Fruit fly (Drosophila melanogaster): ENCODE data around the gene CG12994.

Gene CG12994

dm6 chrX:17491184-17491583, 47.4 kb upstream of the CG12994 start (continued):
- TF ChIP-seq CG9609 (GFP tag; optimal IDR thresholded peaks at IDR 0.05) (no peak), Sox102F (GFP tag; optimal IDR thresholded peaks at IDR 0.05) (peak; percentile 72), HmgD (GFP tag; optimal IDR thresholded peaks at IDR 0.05) (no peak), disco-r (GFP tag; optimal IDR thresholded peaks at IDR 0.05) (no peak), en (GFP tag; optimal IDR thresholded peaks at IDR 0.05) (peak; percentile 10), Deaf1 (tag; optimal IDR thresholded peaks at IDR 0.05) (no peak), CG6683 (GFP tag; optimal IDR thresholded peaks at IDR 0.05) (no peak), CG1233 (GFP tag; optimal IDR thresholded peaks at IDR 0.05) (peak; percentile 29), CG10366 (GFP tag; IDR thresholded peaks at IDR 0.05) (peak; percentile 53), prd (optimal IDR thresholded peaks at IDR 0.05) (no peak), prd (GFP tag; IDR thresholded peaks at IDR 0.05) (peak; percentile 85), ap (GFP tag; IDR thresholded peaks at IDR 0.05) (peak; percentile 46), D19A (tag; optimal IDR thresholded peaks at IDR 0.05) (peak; percentile 46), inv (GFP tag; IDR thresholded peaks at IDR 0.05; ENCODE audit: partially characterized antibody) (no peak), ems (GFP tag; optimal IDR thresholded peaks at IDR 0.05) (peak; percentile 39), Abd-B (GFP tag; optimal IDR thresholded peaks at IDR 0.05) (peak; percentile 31), slou (GFP tag; optimal IDR thresholded peaks at IDR 0.05) (no peak), CG11398 (GFP tag; optimal IDR thresholded peaks at IDR 0.05) (no peak), CG1603 (tag; optimal IDR thresholded peaks at IDR 0.05) (peak; percentile 59), Med (GFP tag) (peak; percentile 87), Fer1 (GFP tag; optimal IDR thresholded peaks at IDR 0.05) (peak; percentile 15), lbe (GFP tag; optimal IDR thresholded peaks at IDR 0.05) (peak; percentile 92), sim (GFP tag; IDR thresholded peaks at IDR 0.05) (peak; percentile 45; the same call in 1 of the 2 replicates), CG17912 (GFP tag; optimal IDR thresholded peaks at IDR 0.05) (no peak), Hr51 (GFP tag; optimal IDR thresholded peaks at IDR 0.05) (peak; percentile 7 to 49), CG4617 (GFP tag; optimal IDR thresholded peaks at IDR 0.05; ENCODE audit: borderline replicate concordance) (no peak), unc-4 (GFP tag; IDR thresholded peaks at IDR 0.05; ENCODE audit: partially characterized antibody) (no peak), CG17328 (GFP tag; IDR thresholded peaks at IDR 0.05) (peak; percentile 70), CG42726 (GFP tag; IDR thresholded peaks at IDR 0.05; ENCODE audit: partially characterized antibody) (no peak), sr (GFP tag; IDR thresholded peaks at IDR 0.05) (no peak), CrebB (tag; optimal IDR thresholded peaks at IDR 0.05) (no peak), wdn (GFP tag; IDR thresholded peaks at IDR 0.05) (0 out of 2 replicates have a peak, but pooled peaks have one; percentile 41), ewg (GFP tag; optimal IDR thresholded peaks at IDR 0.05) (no peak), ranshi (GFP tag; IDR thresholded peaks at IDR 0.05) (peak; percentile 59; the same call in 1 of the 2 replicates), Atf6 (GFP tag; IDR thresholded peaks at IDR 0.05) (no peak), tx (GFP tag; optimal IDR thresholded peaks at IDR 0.05) (no peak), wek (GFP tag; optimal IDR thresholded peaks at IDR 0.05) (no peak), eyg (GFP tag; optimal IDR thresholded peaks at IDR 0.05) (no peak), CG4360 (GFP tag; IDR thresholded peaks at IDR 0.05) (peak; percentile 48; the same call in 1 of the 2 replicates), bowl (GFP tag; IDR thresholded peaks at IDR 0.05) (0 out of 2 replicates have a peak, but pooled peaks have one; percentile 39), sob (GFP tag; IDR thresholded peaks at IDR 0.05) (peak; percentile 62), Dbx (GFP tag; IDR thresholded peaks at IDR 0.05) (peak; percentile 54; the same call in 2 of the 3 replicates), CG1602 (GFP tag; optimal IDR thresholded peaks at IDR 0.05) (peak; percentile 42), CG10274 (GFP tag; optimal IDR thresholded peaks at IDR 0.05) (no peak), Oaz (GFP tag; IDR thresholded peaks at IDR 0.05) (no peak), CG15073 (GFP tag; optimal IDR thresholded peaks at IDR 0.05) (no peak), CG7556 (GFP tag; optimal IDR thresholded peaks at IDR 0.05) (peak; percentile 12), danr (GFP tag; IDR thresholded peaks at IDR 0.05) (no peak), CG10543 (GFP tag; optimal IDR thresholded peaks at IDR 0.05) (no peak), CG8089 (GFP tag; optimal IDR thresholded peaks at IDR 0.05) (no peak), kah (GFP tag; optimal IDR thresholded peaks at IDR 0.05) (no peak), NFAT (GFP tag; IDR thresholded peaks at IDR 0.05) (peak; percentile 35; the same call in 1 of the 2 replicates)
